Worm (Caenorhabditis elegans): Measurements from ENCODE around the gene tasp-1.

Gene tasp-1

DNA sequence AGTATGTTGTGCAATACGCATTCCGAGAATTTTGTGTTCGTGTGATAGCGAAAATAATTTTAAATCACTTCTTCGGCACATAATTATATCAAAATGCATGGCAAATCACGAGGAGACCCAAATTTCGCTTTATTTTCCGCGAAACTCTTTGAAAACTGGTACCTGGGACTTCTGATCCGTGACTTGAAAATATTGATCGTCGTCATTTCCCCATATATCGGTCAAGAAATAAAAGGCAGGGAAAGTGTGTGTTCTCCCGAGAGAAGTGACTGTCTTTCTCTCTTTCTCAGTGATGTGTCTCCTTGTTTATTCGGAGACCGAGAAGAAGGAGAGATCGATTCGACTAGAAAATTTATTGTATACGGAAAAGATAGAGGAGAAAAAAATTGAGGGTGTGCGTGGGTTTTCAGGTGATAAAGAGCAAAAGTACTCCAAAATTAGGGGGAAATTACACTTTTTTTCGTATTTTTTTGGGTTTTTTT, 47.9 kb upstream of the tasp-1 start, which contains the start of gene W09D10.5 (continued):
- peak; percentile 25 for TF ChIP-seq spr-1 (tag; optimal IDR thresholded peaks at IDR 0.05)
- no peak for TF ChIP-seq jun-1 (tag; optimal IDR thresholded peaks at IDR 0.05)
- no peak for TF ChIP-seq ceh-28 (tag; optimal IDR thresholded peaks at IDR 0.05)
- peak; percentile 67 for TF ChIP-seq dve-1 (tag; optimal IDR thresholded peaks at IDR 0.05; ENCODE audit: insufficient read depth)
- TF ChIP-seq nhr-6 (tag; optimal IDR thresholded peaks at IDR 0.05), result no peak
- peak; percentile 83 for TF ChIP-seq gei-8 (GFP tag; optimal IDR thresholded peaks at IDR 0.05)
- TF ChIP-seq ama-1 (optimal IDR thresholded peaks at IDR 0.05), result peak; percentile 84
- TF ChIP-seq mdt-29 (GFP tag; IDR thresholded peaks at IDR 0.05), result 0 out of 2 replicates have a peak, but pooled peaks have one; percentile 5
- peak; percentile 56; the same call in 1 of the 2 replicates for TF ChIP-seq F26F4.8 (GFP tag; conservative IDR thresholded peaks at IDR 0.05)
- TF ChIP-seq madf-5 (GFP tag; IDR thresholded peaks at IDR 0.05), result peak in 1 of 2 experiments; percentile 85; a peak in 1 of 4 replicates
- peak; percentile 76 for TF ChIP-seq nhr-28 (tag; optimal IDR thresholded peaks at IDR 0.05)
- peak; percentile 22 for TF ChIP-seq lin-13 (GFP tag; optimal IDR thresholded peaks at IDR 0.05)
- TF ChIP-seq hlh-11 (tag; optimal IDR thresholded peaks at IDR 0.05), result peak; percentile 57
- peak; percentile 66 for TF ChIP-seq pqm-1 (tag; optimal IDR thresholded peaks at IDR 0.05)
- peak; percentile 29; the same call in 1 of the 2 replicates for TF ChIP-seq zip-11 (GFP tag; IDR thresholded peaks at IDR 0.05)
- no peak for TF ChIP-seq F49E8.2 (tag; optimal IDR thresholded peaks at IDR 0.05; ENCODE audit: borderline replicate concordance)
- peak; percentile 51; the same call in 1 of the 2 replicates for TF ChIP-seq dmd-6 (GFP tag; IDR thresholded peaks at IDR 0.05)
- no peak for TF ChIP-seq mep-1 (tag; optimal IDR thresholded peaks at IDR 0.05)
- 0 out of 2 replicates have a peak, but pooled peaks have one; percentile 14 for TF ChIP-seq lin-1 (GFP tag; IDR thresholded peaks at IDR 0.05)
- TF ChIP-seq duxl-1 (tag; optimal IDR thresholded peaks at IDR 0.05; ENCODE audit: poor library complexity), result no peak
- TF ChIP-seq nhr-11 (tag; optimal IDR thresholded peaks at IDR 0.05), result peak; percentile 46

DNA sequence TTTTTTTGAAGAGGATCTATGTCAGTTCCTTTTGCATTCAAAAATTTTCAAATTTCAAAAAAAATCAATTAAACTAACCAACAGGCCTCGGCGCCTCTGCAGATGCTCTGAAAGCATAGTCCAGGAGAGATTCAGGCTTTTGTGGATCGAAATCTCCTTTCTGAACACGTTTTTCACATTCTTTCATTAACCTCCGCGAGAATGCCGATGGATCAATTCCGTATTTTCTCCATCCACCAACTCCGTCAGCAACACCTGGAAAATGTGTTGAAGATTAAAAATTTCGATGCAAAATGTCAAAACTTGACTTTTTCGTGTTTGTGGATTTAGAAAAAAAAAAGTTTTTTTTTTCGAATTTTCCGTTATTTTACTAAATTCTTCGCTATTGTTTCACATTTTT, 44.6 kb upstream of the tasp-1 start:
- TF ChIP-seq ceh-82 (tag; optimal IDR thresholded peaks at IDR 0.05), result no peak
- no peak for TF ChIP-seq nhr-28 (tag; optimal IDR thresholded peaks at IDR 0.05)
- TF ChIP-seq ctbp-1 (GFP tag; IDR thresholded peaks at IDR 0.05), result 0 out of 2 replicates have a peak, but pooled peaks have one; percentile 16
- TF ChIP-seq T26A8.4 (GFP tag; IDR thresholded peaks at IDR 0.05), result peak; percentile 29; the same call in 1 of the 2 replicates
- TF ChIP-seq Y48G9A.11 (GFP tag; IDR thresholded peaks at IDR 0.05), result no peak
- TF ChIP-seq aly-2 (tag; optimal IDR thresholded peaks at IDR 0.05), result no peak
- TF ChIP-seq sdz-12 (GFP tag; optimal IDR thresholded peaks at IDR 0.05), result peak; percentile 68
- 0 out of 2 replicates have a peak, but pooled peaks have one; percentile 15 for TF ChIP-seq dmd-6 (GFP tag; IDR thresholded peaks at IDR 0.05)
- no peak for TF ChIP-seq fkh-10 (GFP tag; optimal IDR thresholded peaks at IDR 0.05)
- no peak for TF ChIP-seq F37D6.2 (tag; optimal IDR thresholded peaks at IDR 0.05)
- TF ChIP-seq F49E8.2 (tag; optimal IDR thresholded peaks at IDR 0.05; ENCODE audit: borderline replicate concordance), result no peak
- TF ChIP-seq dmd-9 (GFP tag; IDR thresholded peaks at IDR 0.05), result 0 out of 2 replicates have a peak, but pooled peaks have one; percentile 6
- TF ChIP-seq lsy-2 (tag; optimal IDR thresholded peaks at IDR 0.05), result peak in 1 of 2 experiments; percentile 10
- no peak for TF ChIP-seq aha-1 (tag)
- TF ChIP-seq egl-43 (GFP tag; IDR thresholded peaks at IDR 0.05), result peak; percentile 44; the same call in 1 of the 2 replicates

DNA sequence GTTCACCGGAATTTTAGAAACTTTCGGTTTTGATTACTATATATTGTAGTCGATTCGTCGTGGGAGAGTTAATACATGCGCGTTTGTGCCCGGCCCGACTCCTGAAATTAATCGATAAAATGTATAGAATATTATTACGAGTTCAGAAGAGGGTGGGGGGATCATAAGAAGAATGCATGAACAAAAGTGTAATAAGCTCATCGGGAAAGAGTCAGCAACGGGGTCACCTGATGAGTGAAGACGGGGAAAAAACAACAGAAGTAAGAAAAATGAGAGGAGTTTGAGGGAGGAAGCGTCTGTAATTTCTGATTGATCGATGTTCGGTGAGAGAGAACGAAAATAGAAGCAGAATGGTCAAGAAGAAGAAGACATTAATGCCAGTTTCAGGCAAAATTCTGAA, 43.0 kb upstream of the tasp-1 start, which contains the start of gene W09D10.4:
Gene W09D10.4, minus strand, starts transcription at position 101 of the 400 bp plus-strand sequence.
- TF ChIP-seq daf-19 (GFP tag; conservative IDR thresholded peaks at IDR 0.05), result no peak
- TF ChIP-seq nhr-11 (tag; optimal IDR thresholded peaks at IDR 0.05), result peak; percentile 3
- TF ChIP-seq daf-16 (GFP tag; optimal IDR thresholded peaks at IDR 0.05), result peak in 1 of 2 experiments; percentile 19
- TF ChIP-seq daf-16 (tag; optimal IDR thresholded peaks at IDR 0.05), result no peak
- TF ChIP-seq T20F7.1 (GFP tag; optimal IDR thresholded peaks at IDR 0.05), result peak; percentile 5
- TF ChIP-seq nhr-42 (GFP tag; IDR thresholded peaks at IDR 0.05), result no peak
